Worm (Caenorhabditis elegans): Measurements from ENCODE around the gene ipla-5.

The ipla-5 gene

ce11 chrIV:8740952-8741438 lies 25.9 kb downstream of the ipla-5 start, which contains the start of gene F21D5.6:
F21D5.6 (minus strand) TSS chrIV:8741388.
- TF ChIP-seq K11D2.4 (GFP tag; IDR thresholded peaks at IDR 0.05) (no peak), ztf-26 (tag; optimal IDR thresholded peaks at IDR 0.05) (no peak), sdz-38 (tag; optimal IDR thresholded peaks at IDR 0.05) (no peak), madf-10 (tag; optimal IDR thresholded peaks at IDR 0.05) (no peak), hsf-1 (GFP tag; IDR thresholded peaks at IDR 0.05) (no peak), hlh-12 (tag; optimal IDR thresholded peaks at IDR 0.05) (no peak), mcd-1 (GFP tag; IDR thresholded peaks at IDR 0.05) (no peak), atf-7 (tag; optimal IDR thresholded peaks at IDR 0.05) (no peak), mxl-1 (tag; optimal IDR thresholded peaks at IDR 0.05) (no peak), ceh-91 (GFP tag; IDR thresholded peaks at IDR 0.05) (no peak), akir-1 (GFP tag; optimal IDR thresholded peaks at IDR 0.05) (no peak), tbx-9 (tag; optimal IDR thresholded peaks at IDR 0.05; ENCODE audit: borderline replicate concordance) (no peak), egl-44 (GFP tag; IDR thresholded peaks at IDR 0.05) (no peak), mes-4 (tag; optimal IDR thresholded peaks at IDR 0.05) (no peak), F23B12.7 (tag; optimal IDR thresholded peaks at IDR 0.05; ENCODE audit: insufficient read depth) (no peak), snpc-3.4 (tag; optimal IDR thresholded peaks at IDR 0.05) (peak; percentile 8), dpff-1 (tag; optimal IDR thresholded peaks at IDR 0.05) (peak; percentile 47), sea-2 (GFP tag; IDR thresholded peaks at IDR 0.05) (no peak), hmg-20 (GFP tag; IDR thresholded peaks at IDR 0.05) (no peak), dox-1 (GFP tag; IDR thresholded peaks at IDR 0.05) (no peak), T26A5.8 (tag; optimal IDR thresholded peaks at IDR 0.05) (no peak), ceh-40 (GFP tag; IDR thresholded peaks at IDR 0.05) (no peak), F49E8.2 (tag; optimal IDR thresholded peaks at IDR 0.05; ENCODE audit: insufficient read depth) (no peak), ama-1 (optimal IDR thresholded peaks at IDR 0.05) (no peak), ama-1 (GFP tag; optimal IDR thresholded peaks at IDR 0.05) (no peak), lin-35 (GFP tag; optimal IDR thresholded peaks at IDR 0.05) (peak in 1 of 3 experiments; percentile 48), F22D6.2 (tag; optimal IDR thresholded peaks at IDR 0.05) (no peak), Y53F4B.3 (GFP tag; IDR thresholded peaks at IDR 0.05) (no peak), B0336.3 (GFP tag; IDR thresholded peaks at IDR 0.05) (0 out of 2 replicates have a peak, but pooled peaks have one; percentile 24), nfyb-1 (GFP tag; IDR thresholded peaks at IDR 0.05) (peak; percentile 57; the same call in 1 of the 2 replicates), nhr-80 (tag; optimal IDR thresholded peaks at IDR 0.05) (no peak), repo-1 (tag; optimal IDR thresholded peaks at IDR 0.05) (peak; percentile 56), attf-3 (GFP tag; conservative IDR thresholded peaks at IDR 0.05) (no peak), nfya-2 (GFP tag; IDR thresholded peaks at IDR 0.05) (no peak), ccch-3 (GFP tag; optimal IDR thresholded peaks at IDR 0.05) (no peak), cebp-1 (GFP tag; IDR thresholded peaks at IDR 0.05) (no peak), cebp-1 (tag; optimal IDR thresholded peaks at IDR 0.05) (peak; percentile 13), lin-26 (GFP tag; IDR thresholded peaks at IDR 0.05) (no peak), madf-6 (GFP tag; IDR thresholded peaks at IDR 0.05) (peak; percentile 32; the same call in 1 of the 2 replicates), F39B2.1 (GFP tag; IDR thresholded peaks at IDR 0.05) (no peak), Y67H2A.10 (GFP tag; conservative IDR thresholded peaks at IDR 0.05) (no peak), ceh-58 (GFP tag; IDR thresholded peaks at IDR 0.05) (no peak), snpc-4 (GFP tag; optimal IDR thresholded peaks at IDR 0.05) (no peak), snpc-4 (tag; optimal IDR thresholded peaks at IDR 0.05) (no peak), aptf-2 (GFP tag; conservative IDR thresholded peaks at IDR 0.05) (no peak), nhr-90 (tag; optimal IDR thresholded peaks at IDR 0.05) (no peak)

All from whole organism, young adult.